Worm (Caenorhabditis elegans) whole organism, young adult: ENCODE data around the gene C37C3.10.

Experiments used
- attf-3 ChIP-seq: fragments of 200-800 bp; sonication (Bioruptor generic); conservative IDR thresholded peaks from 2 replicates; pipeline ENCODE4 v1.3.6; 2022; ENCODE audit warnings: missing genetic modification reagents, missing genetic modification characterization, missing compliant biosample characterization
- efl-1 ChIP-seq: fragments of 150-350 bp; optimal IDR thresholded peaks from 2 replicates; lab custom pipeline; 2014; ENCODE audit warnings: missing biosample characterization, missing genetic modification reagents, missing genetic modification characterization
- fkh-3 ChIP-seq: sonication (generic microtip); optimal IDR thresholded peaks from 2 replicates; lab custom pipeline; 2016; ENCODE audit warnings: mild to moderate bottlenecking, missing genetic modification characterization, missing compliant biosample characterization
- let-607 ChIP-seq, 2 experiments: fragments of 200-800 bp in 1 of 2; sonication (Bioruptor generic) in 1 of 2; sonication (generic microtip) in 1 of 2; optimal IDR thresholded peaks; 2 replicates each; lab custom pipeline; 2016 to 2018; ENCODE audit warnings: mild to moderate bottlenecking in 2 of 2, missing compliant biosample characterization in 2 of 2, missing genetic modification characterization in 2 of 2, moderate library complexity in 2 of 2, missing genotype in 1 of 2
- lsy-27 ChIP-seq: sonication (generic microtip); optimal IDR thresholded peaks from 2 replicates; lab custom pipeline; 2017; ENCODE audit warnings: missing genetic modification characterization, mild to moderate bottlenecking, missing compliant biosample characterization, antibody characterized with exemption, missing genotype, borderline replicate concordance; ENCODE audit not compliant: insufficient read depth
- madf-3 ChIP-seq: fragments of 200-800 bp; sonication (Bioruptor generic); IDR thresholded peaks from 2 replicates; pipeline ENCODE4 v1.3.6; 2022; ENCODE audit warnings: missing genetic modification reagents, missing genetic modification characterization, missing compliant biosample characterization
- nhr-90 ChIP-seq: sonication (generic microtip); optimal IDR thresholded peaks from 2 replicates; lab custom pipeline; 2016; ENCODE audit warnings: missing genotype, mild to moderate bottlenecking, missing genetic modification characterization, missing compliant biosample characterization
- sea-2 ChIP-seq: fragments of 200-800 bp; sonication (Bioruptor generic); IDR thresholded peaks from 2 replicates; pipeline ENCODE4 v1.3.6; 2022; ENCODE audit warnings: missing genetic modification characterization, missing compliant biosample characterization
- snpc-4 ChIP-seq, 5 experiments: fragments of 150-350 bp in 1 of 5; sonication (generic microtip) in 4 of 5; optimal IDR thresholded peaks; 2 replicates each; lab custom pipeline; 2014 to 2018; ENCODE audit warnings: missing genetic modification characterization in 5 of 5, missing biosample characterization in 3 of 5, antibody characterized with exemption in 2 of 5, mild to moderate bottlenecking in 2 of 5, missing compliant biosample characterization in 2 of 5, missing genotype in 2 of 5, moderate library complexity in 2 of 5, missing genetic modification reagents in 1 of 5
- somi-1 ChIP-seq: fragments of 200-800 bp; sonication (Bioruptor generic); optimal IDR thresholded peaks from 2 replicates; lab custom pipeline; 2018; ENCODE audit warnings: mild to moderate bottlenecking, missing genetic modification characterization, missing compliant biosample characterization
- xnd-1 ChIP-seq: sonication (generic microtip); optimal IDR thresholded peaks from 2 replicates; lab custom pipeline; 2016; ENCODE audit warnings: missing genotype, missing genetic modification reagents, missing genetic modification characterization, missing compliant biosample characterization

DNA sequence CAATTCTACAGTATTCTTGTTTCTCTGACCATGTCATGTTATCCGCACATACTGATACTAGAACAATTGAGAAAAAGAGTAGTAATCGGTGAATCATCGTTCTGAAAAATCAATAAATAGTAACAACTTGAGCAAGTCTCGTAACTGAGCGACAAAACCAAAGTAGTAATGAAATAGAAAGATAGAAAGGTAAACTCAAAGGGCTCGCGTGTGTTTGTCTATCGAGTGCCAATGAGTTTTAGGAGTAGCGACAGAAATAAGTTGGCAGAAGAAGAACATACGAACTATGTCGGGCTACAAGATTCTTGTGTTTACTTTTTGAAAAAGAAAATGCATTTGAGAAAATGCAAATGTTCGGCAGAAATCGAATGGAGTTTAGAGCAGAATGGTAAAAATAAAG, 23.4 kb downstream of the C37C3.10 start, which contains the start of gene C37C3.12:
- TF ChIP-seq efl-1 (GFP tag; lab: Kevin White, UChicago): no peak
- TF ChIP-seq attf-3 (GFP tag; lab: Robert Waterston, UW): no peak
- TF ChIP-seq xnd-1: no peak
- no peak for TF ChIP-seq nhr-90 (tag; lab: Kevin White, UChicago)
- TF ChIP-seq let-607 (tag; optimal IDR thresholded peaks at IDR 0.05; lab: Kevin White, UChicago): no peak
- no peak for TF ChIP-seq fkh-3 (tag; lab: Kevin White, UChicago)
- no peak for TF ChIP-seq somi-1
- no peak for TF ChIP-seq madf-3 (GFP tag; lab: Robert Waterston, UW)
- TF ChIP-seq snpc-4 (GFP tag; optimal IDR thresholded peaks at IDR 0.05; lab: Kevin White, UChicago): no peak
- no peak for TF ChIP-seq snpc-4 (tag; optimal IDR thresholded peaks at IDR 0.05; lab: Kevin White, UChicago)
- TF ChIP-seq lsy-27 (tag; lab: Kevin White, UChicago): no peak
- no peak for TF ChIP-seq sea-2 (GFP tag; lab: Robert Waterston, UW)
